Worm (Caenorhabditis elegans): ENCODE measurements around the gene T14E8.2.

The T14E8.2 gene

ce11 chrX:6533038-6533437 is 9.8 kb upstream of the T14E8.2 start:
- TF ChIP-seq ztf-23 (GFP tag; IDR thresholded peaks at IDR 0.05) = no peak

- TF ChIP-seq flt-1 (GFP tag; IDR thresholded peaks at IDR 0.05) = no peak
- no peak for TF ChIP-seq med-1 (GFP tag; optimal IDR thresholded peaks at IDR 0.05; ENCODE audit: insufficient read depth)
- no peak for TF ChIP-seq T22C8.4 (GFP tag; IDR thresholded peaks at IDR 0.05)
- no peak for TF ChIP-seq cog-1 (tag; optimal IDR thresholded peaks at IDR 0.05)
- TF ChIP-seq ztf-29 (GFP tag; IDR thresholded peaks at IDR 0.05) = no peak
- no peak for TF ChIP-seq tab-1 (GFP tag; IDR thresholded peaks at IDR 0.05)
- no peak for TF ChIP-seq klf-2 (GFP tag; conservative IDR thresholded peaks at IDR 0.05)
- no peak for TF ChIP-seq ref-1 (GFP tag; conservative IDR thresholded peaks at IDR 0.05)
- no peak for TF ChIP-seq ztf-23 (GFP tag; IDR thresholded peaks at IDR 0.05)
Measured at ce11 chrX:6536701-6537279, 6.0 kb upstream of the T14E8.2 start, which contains the start of gene ilys-5. Gene ilys-5, minus strand, starts transcription at chrX:6536840.

- TF ChIP-seq ztf-23 (GFP tag; IDR thresholded peaks at IDR 0.05) (no peak), T22C8.4 (GFP tag; IDR thresholded peaks at IDR 0.05) (no peak), med-1 (GFP tag; optimal IDR thresholded peaks at IDR 0.05; ENCODE audit: insufficient read depth) (no peak), ref-1 (GFP tag; conservative IDR thresholded peaks at IDR 0.05) (no peak), cog-1 (tag; optimal IDR thresholded peaks at IDR 0.05) (no peak), ztf-29 (GFP tag; IDR thresholded peaks at IDR 0.05) (no peak), klf-2 (GFP tag; conservative IDR thresholded peaks at IDR 0.05) (no peak), tab-1 (GFP tag; IDR thresholded peaks at IDR 0.05) (no peak), flt-1 (GFP tag; IDR thresholded peaks at IDR 0.05) (no peak)
Measured at ce11 chrX:6538068-6538467, 4.7 kb upstream of the T14E8.2 start.

- TF ChIP-seq ztf-29 (GFP tag; IDR thresholded peaks at IDR 0.05) (no peak), med-1 (GFP tag; optimal IDR thresholded peaks at IDR 0.05; ENCODE audit: insufficient read depth) (no peak), klf-2 (GFP tag; conservative IDR thresholded peaks at IDR 0.05) (no peak), ref-1 (GFP tag; conservative IDR thresholded peaks at IDR 0.05) (no peak), ztf-23 (GFP tag; IDR thresholded peaks at IDR 0.05) (no peak), T22C8.4 (GFP tag; IDR thresholded peaks at IDR 0.05) (no peak), flt-1 (GFP tag; IDR thresholded peaks at IDR 0.05) (no peak), tab-1 (GFP tag; IDR thresholded peaks at IDR 0.05) (no peak), cog-1 (tag; optimal IDR thresholded peaks at IDR 0.05) (no peak)
Measured at ce11 chrX:6543665-6544064, 873 bp downstream of the T14E8.2 start.

- no peak for TF ChIP-seq ztf-29 (GFP tag; IDR thresholded peaks at IDR 0.05)
- no peak for TF ChIP-seq ztf-23 (GFP tag; IDR thresholded peaks at IDR 0.05)
- no peak for TF ChIP-seq klf-2 (GFP tag; conservative IDR thresholded peaks at IDR 0.05)
Measured at ce11 chrX:6551073-6551652, 8.4 kb downstream of the T14E8.2 start.

- TF ChIP-seq ztf-23 (GFP tag; IDR thresholded peaks at IDR 0.05) (no peak), cog-1 (tag; optimal IDR thresholded peaks at IDR 0.05) (no peak), ztf-29 (GFP tag; IDR thresholded peaks at IDR 0.05) (no peak), flt-1 (GFP tag; IDR thresholded peaks at IDR 0.05) (no peak), tab-1 (GFP tag; IDR thresholded peaks at IDR 0.05) (no peak)
Measured at ce11 chrX:6551679-6552078, 8.9 kb downstream of the T14E8.2 start.

ce11 chrX:6552806-6553337 is 10.1 kb downstream of the T14E8.2 start, which contains the start of gene svh-2:
Gene svh-2, plus strand, starts transcription at chrX:6553287.
- no peak for TF ChIP-seq med-1 (GFP tag; optimal IDR thresholded peaks at IDR 0.05; ENCODE audit: insufficient read depth)
- TF ChIP-seq T22C8.4 (GFP tag; IDR thresholded peaks at IDR 0.05) = no peak
- TF ChIP-seq cog-1 (tag; optimal IDR thresholded peaks at IDR 0.05) = no peak
- TF ChIP-seq tab-1 (GFP tag; IDR thresholded peaks at IDR 0.05) = no peak
- no peak for TF ChIP-seq flt-1 (GFP tag; IDR thresholded peaks at IDR 0.05)
- no peak for TF ChIP-seq ztf-29 (GFP tag; IDR thresholded peaks at IDR 0.05)
- TF ChIP-seq ztf-23 (GFP tag; IDR thresholded peaks at IDR 0.05) = no peak
- TF ChIP-seq klf-2 (GFP tag; conservative IDR thresholded peaks at IDR 0.05) = no peak

ce11 chrX:6553634-6554033 is 10.8 kb downstream of the T14E8.2 start:
- no peak for TF ChIP-seq ztf-23 (GFP tag; IDR thresholded peaks at IDR 0.05)
- no peak for TF ChIP-seq med-1 (GFP tag; optimal IDR thresholded peaks at IDR 0.05; ENCODE audit: insufficient read depth)
- no peak for TF ChIP-seq ref-1 (GFP tag; conservative IDR thresholded peaks at IDR 0.05)
- TF ChIP-seq flt-1 (GFP tag; IDR thresholded peaks at IDR 0.05) = no peak
- TF ChIP-seq tab-1 (GFP tag; IDR thresholded peaks at IDR 0.05) = no peak
- TF ChIP-seq T22C8.4 (GFP tag; IDR thresholded peaks at IDR 0.05) = no peak
- no peak for TF ChIP-seq ztf-29 (GFP tag; IDR thresholded peaks at IDR 0.05)
- TF ChIP-seq cog-1 (tag; optimal IDR thresholded peaks at IDR 0.05) = no peak
- no peak for TF ChIP-seq klf-2 (GFP tag; conservative IDR thresholded peaks at IDR 0.05)

ce11 chrX:6560495-6560894 is 17.7 kb downstream of the T14E8.2 start:
- TF ChIP-seq med-1 (GFP tag; optimal IDR thresholded peaks at IDR 0.05; ENCODE audit: insufficient read depth) (no peak), flt-1 (GFP tag; IDR thresholded peaks at IDR 0.05) (no peak), tab-1 (GFP tag; IDR thresholded peaks at IDR 0.05) (no peak), cog-1 (tag; optimal IDR thresholded peaks at IDR 0.05) (no peak), klf-2 (GFP tag; conservative IDR thresholded peaks at IDR 0.05) (no peak), ztf-23 (GFP tag; IDR thresholded peaks at IDR 0.05) (no peak), ztf-29 (GFP tag; IDR thresholded peaks at IDR 0.05) (no peak), ref-1 (GFP tag; conservative IDR thresholded peaks at IDR 0.05) (no peak)

ce11 chrX:6562378-6562856 is 19.6 kb downstream of the T14E8.2 start, which contains the start of gene aaim-1:
Gene aaim-1, minus strand, starts transcription at chrX:6562428.
- TF ChIP-seq flt-1 (GFP tag; IDR thresholded peaks at IDR 0.05) = no peak

Data from whole organism, midembryonic.